Worm (Caenorhabditis elegans): ENCODE results near the gene nrde-3.

DNA sequence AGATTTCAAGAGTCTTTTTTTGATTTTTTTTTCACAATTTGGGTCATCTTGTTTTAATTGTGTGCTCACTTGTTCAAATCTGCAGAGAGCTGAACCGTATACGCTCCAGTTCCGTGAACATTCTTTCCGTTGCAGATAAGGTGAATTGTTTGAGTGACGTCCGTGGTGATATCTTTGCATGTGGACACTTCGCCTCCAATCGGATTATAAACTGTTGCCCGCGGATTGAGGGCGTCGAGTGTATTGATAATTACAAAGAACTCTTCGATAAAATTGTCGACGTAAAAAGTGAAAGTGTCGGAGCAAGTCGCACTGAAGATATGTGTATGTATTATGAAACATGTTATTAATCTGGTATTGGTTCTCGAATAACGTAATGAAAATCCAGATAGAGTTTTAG is 51.7 kb downstream of the nrde-3 start:
- TF ChIP-seq fos-1 (tag; optimal IDR thresholded peaks at IDR 0.05) (no peak), lin-15B (tag; optimal IDR thresholded peaks at IDR 0.05) (no peak), jun-1 (tag; optimal IDR thresholded peaks at IDR 0.05) (no peak), egl-27 (tag; optimal IDR thresholded peaks at IDR 0.05) (no peak), egl-43 (GFP tag; IDR thresholded peaks at IDR 0.05) (no peak), mep-1 (tag; optimal IDR thresholded peaks at IDR 0.05) (no peak), attf-4 (tag; optimal IDR thresholded peaks at IDR 0.05) (no peak), nhr-10 (tag; optimal IDR thresholded peaks at IDR 0.05) (no peak), ceh-82 (tag; optimal IDR thresholded peaks at IDR 0.05) (no peak), nhr-6 (tag; optimal IDR thresholded peaks at IDR 0.05) (no peak)

Data from whole organism, L4 larva.